Fruit fly (Drosophila melanogaster) whole organism, embryonic: ENCODE measurements around the gene CG12017.

Experiments used
- Antp ChIP-seq: fragments of 200-800 bp; sonication (Bioruptor generic); optimal IDR thresholded peaks from 3 replicates; lab custom pipeline; 2016; ENCODE audit warnings: missing biosample characterization, missing genetic modification characterization
- Awh ChIP-seq: fragments of 200-800 bp; sonication (Bioruptor generic); IDR thresholded peaks from 2 replicates; pipeline ENCODE4, ENCODE4 v1.3.6; 2022; ENCODE audit warnings: missing biosample characterization, missing genetic modification characterization
- Blimp-1 ChIP-seq: fragments of 200-800 bp; sonication (Bioruptor generic); optimal IDR thresholded peaks from 3 replicates; lab custom pipeline; 2018; ENCODE audit warnings: missing biosample characterization, missing genetic modification characterization, mild to moderate bottlenecking, moderate library complexity, missing genetic modification reagents
- CG12219 ChIP-seq: fragments of 200-800 bp; sonication (Bioruptor generic); optimal IDR thresholded peaks from 3 replicates; lab custom pipeline; 2018; ENCODE audit warnings: missing biosample characterization, mild to moderate bottlenecking, missing genetic modification characterization
- CG12391 ChIP-seq: fragments of 200-800 bp; sonication (Bioruptor generic); optimal IDR thresholded peaks from 3 replicates; lab custom pipeline; 2018; ENCODE audit warnings: missing biosample characterization, mild to moderate bottlenecking, missing genetic modification characterization, moderate library complexity
- CG12744 ChIP-seq: fragments of 200-800 bp; sonication (Bioruptor generic); optimal IDR thresholded peaks from 2 replicates; lab custom pipeline; 2016; ENCODE audit warnings: missing biosample characterization, missing genetic modification characterization
- CG12942 ChIP-seq: fragments of 200-800 bp; sonication (Bioruptor generic); optimal IDR thresholded peaks from 3 replicates; lab custom pipeline; 2016; ENCODE audit warnings: missing biosample characterization, missing genetic modification characterization
- CG15269 ChIP-seq: fragments of 200-800 bp; sonication (Bioruptor generic); optimal IDR thresholded peaks from 2 replicates; lab custom pipeline; 2018; ENCODE audit warnings: missing biosample characterization, mild to moderate bottlenecking, missing genetic modification characterization, moderate library complexity
- CG15514 ChIP-seq: fragments of 200-800 bp; sonication (Bioruptor generic); optimal IDR thresholded peaks from 3 replicates; lab custom pipeline; 2017; ENCODE audit warnings: missing biosample characterization, missing genetic modification characterization, mild to moderate bottlenecking, moderate library complexity, missing genetic modification reagents
- CG16815 ChIP-seq: fragments of 200-800 bp; sonication (Bioruptor generic); optimal IDR thresholded peaks from 3 replicates; lab custom pipeline; 2017; ENCODE audit warnings: missing biosample characterization, mild to moderate bottlenecking, missing genetic modification characterization
- CG17361 ChIP-seq: fragments of 200-800 bp; sonication (Bioruptor generic); IDR thresholded peaks from 3 replicates; pipeline ENCODE4 v1.3.6; 2022; ENCODE audit warnings: missing biosample characterization, missing genetic modification characterization
- CG18011 ChIP-seq: fragments of 200-800 bp; sonication (Bioruptor generic); optimal IDR thresholded peaks from 2 replicates; lab custom pipeline; 2017; ENCODE audit warnings: missing biosample characterization, missing genetic modification characterization, mild to moderate bottlenecking, moderate library complexity, missing genotype
- CG2875 ChIP-seq: fragments of 200-800 bp; sonication (Bioruptor generic); optimal IDR thresholded peaks from 2 replicates; lab custom pipeline; 2017; ENCODE audit warnings: missing biosample characterization, mild to moderate bottlenecking, missing genetic modification characterization, missing genetic modification reagents
- CG32532 ChIP-seq: fragments of 200-800 bp; sonication (Bioruptor generic); IDR thresholded peaks from 2 replicates; pipeline ENCODE4 v1.3.6; 2022; ENCODE audit warnings: missing biosample characterization, missing genetic modification characterization
- CG32767 ChIP-seq: fragments of 200-800 bp; sonication (Bioruptor generic); IDR thresholded peaks from 2 replicates; pipeline ENCODE4 v1.3.6; 2022; ENCODE audit warnings: missing biosample characterization, missing genetic modification characterization
- CG32772 ChIP-seq: fragments of 200-800 bp; sonication (Bioruptor generic); IDR thresholded peaks from 2 replicates; pipeline ENCODE4 v1.3.6; 2022; ENCODE audit warnings: missing biosample characterization, missing genetic modification characterization
- CG3995 ChIP-seq: fragments of 200-800 bp; sonication (Bioruptor generic); optimal IDR thresholded peaks from 3 replicates; lab custom pipeline; 2016; ENCODE audit warnings: missing biosample characterization, missing genetic modification characterization
- CG4360 ChIP-seq: fragments of 200-800 bp; sonication (Bioruptor generic); IDR thresholded peaks from 2 replicates; pipeline ENCODE4 v1.3.6; 2022; ENCODE audit warnings: missing biosample characterization, missing genetic modification characterization
- CG7372 ChIP-seq: fragments of 200-800 bp; sonication (Bioruptor generic); IDR thresholded peaks from 2 replicates; pipeline ENCODE4 v1.3.6; 2022; ENCODE audit warnings: missing biosample characterization, missing genetic modification characterization
- CG7839 ChIP-seq: fragments of 200-800 bp; sonication (Bioruptor generic); optimal IDR thresholded peaks from 3 replicates; lab custom pipeline; 2018; ENCODE audit warnings: missing biosample characterization, mild to moderate bottlenecking, missing genetic modification characterization, moderate library complexity
- CG7928 ChIP-seq: fragments of 200-800 bp; sonication (Bioruptor generic); optimal IDR thresholded peaks from 2 replicates; lab custom pipeline; 2017; ENCODE audit warnings: missing biosample characterization, mild to moderate bottlenecking, missing genetic modification characterization
- CTCF ChIP-seq: fragments of 200-800 bp; sonication (Bioruptor generic); optimal IDR thresholded peaks from 2 replicates; lab custom pipeline; 2017; ENCODE audit warnings: missing biosample characterization, mild to moderate bottlenecking, missing genetic modification characterization, moderate library complexity
- Dbx ChIP-seq: fragments of 200-800 bp; sonication (Bioruptor generic); IDR thresholded peaks from 3 replicates; pipeline ENCODE4 v1.3.6; 2022; ENCODE audit warnings: missing biosample characterization, missing genetic modification characterization
- Elba2 ChIP-seq: fragments of 200-800 bp; sonication (Bioruptor generic); optimal IDR thresholded peaks from 3 replicates; lab custom pipeline; 2016; ENCODE audit warnings: missing biosample characterization, missing genetic modification characterization
- Ets65A ChIP-seq: fragments of 200-800 bp; sonication (Bioruptor generic); peaks from one replicate; lab custom pipeline; 2016; ENCODE audit warnings: missing biosample characterization, missing genetic modification characterization
- Gsc ChIP-seq: fragments of 200-800 bp; sonication (Bioruptor generic); IDR thresholded peaks from 2 replicates; pipeline ENCODE4 v1.3.6; 2022; ENCODE audit warnings: missing biosample characterization, missing genetic modification characterization
- HLH3B ChIP-seq: fragments of 200-800 bp; sonication (Bioruptor generic); IDR thresholded peaks from 2 replicates; pipeline ENCODE4 v1.3.6; 2022; ENCODE audit warnings: missing biosample characterization, missing genetic modification characterization
- HLH4C ChIP-seq: fragments of 200-800 bp; sonication (Bioruptor generic); IDR thresholded peaks from 3 replicates; pipeline ENCODE4 v1.3.6; 2022; ENCODE audit warnings: missing biosample characterization, missing genetic modification characterization; ENCODE audit not compliant: partially characterized antibody
- Hsf ChIP-seq: fragments of 200-800 bp; sonication (Bioruptor generic); optimal IDR thresholded peaks from 3 replicates; lab custom pipeline; 2016; ENCODE audit warnings: missing biosample characterization, missing genetic modification characterization
- Lpt ChIP-seq: fragments of >200 bp; optimal IDR thresholded peaks from 2 replicates; lab custom pipeline; 2018; ENCODE audit warnings: missing biosample characterization, missing genetic modification characterization
- Sin3A ChIP-seq: fragments of >200 bp; optimal IDR thresholded peaks from 2 replicates; lab custom pipeline; 2018
- Stat92E ChIP-seq, 3 experiments: fragments of >200 bp in 2 of 3; fragments of 200-800 bp in 1 of 3; sonication (Bioruptor generic) in 1 of 3; optimal IDR thresholded peaks; 2 replicates each; lab custom pipeline; 2017 to 2019; ENCODE audit warnings: missing biosample characterization in 3 of 3, missing genetic modification characterization in 3 of 3, mild to moderate bottlenecking in 1 of 3, moderate library complexity in 1 of 3
- ap ChIP-seq: fragments of 200-800 bp; sonication (Bioruptor generic); IDR thresholded peaks from 2 replicates; pipeline ENCODE4 v1.3.6; 2022; ENCODE audit warnings: missing biosample characterization, missing genetic modification characterization
- az2 ChIP-seq: fragments of 200-800 bp; sonication (Bioruptor generic); optimal IDR thresholded peaks from 3 replicates; lab custom pipeline; 2016; ENCODE audit warnings: missing biosample characterization, missing genetic modification characterization
- bbx ChIP-seq: fragments of 200-800 bp; sonication (Bioruptor generic); IDR thresholded peaks from 2 replicates; pipeline ENCODE4 v1.3.6; 2022; ENCODE audit warnings: missing biosample characterization, missing genetic modification characterization; ENCODE audit not compliant: partially characterized antibody
- br ChIP-seq: fragments of >200 bp; optimal IDR thresholded peaks from 2 replicates; lab custom pipeline; 2017
- btn ChIP-seq: fragments of 200-800 bp; sonication (Bioruptor generic); optimal IDR thresholded peaks from 2 replicates; lab custom pipeline; 2016; ENCODE audit warnings: missing biosample characterization, missing genetic modification characterization
- dati ChIP-seq: fragments of 200-800 bp; sonication (Bioruptor generic); IDR thresholded peaks from 2 replicates; pipeline ENCODE4 v1.3.6; 2022; ENCODE audit warnings: missing biosample characterization, missing genetic modification characterization
- h ChIP-seq: fragments of >200 bp; optimal IDR thresholded peaks from 2 replicates; lab custom pipeline; 2017
- jigr1 ChIP-seq: fragments of 200-800 bp; sonication (Bioruptor generic); IDR thresholded peaks from 3 replicates; pipeline ENCODE4 v1.3.6; 2022; ENCODE audit warnings: missing biosample characterization, missing genetic modification characterization
- kah ChIP-seq: fragments of 200-800 bp; sonication (Bioruptor generic); optimal IDR thresholded peaks from 2 replicates; lab custom pipeline; 2018; ENCODE audit warnings: missing biosample characterization, mild to moderate bottlenecking, missing genetic modification characterization
- knrl ChIP-seq: fragments of 200-800 bp; sonication (Bioruptor generic); IDR thresholded peaks from 3 replicates; pipeline ENCODE4 v1.3.6; 2022; ENCODE audit warnings: missing biosample characterization, missing genetic modification characterization; ENCODE audit not compliant: partially characterized antibody
- oc ChIP-seq: fragments of 200-800 bp; sonication (Bioruptor generic); optimal IDR thresholded peaks from 2 replicates; lab custom pipeline; 2018; ENCODE audit warnings: missing biosample characterization, mild to moderate bottlenecking, missing genetic modification characterization, moderate library complexity
- org-1 ChIP-seq: fragments of 200-800 bp; sonication (Bioruptor generic); optimal IDR thresholded peaks from 2 replicates; lab custom pipeline; 2017; ENCODE audit warnings: missing biosample characterization, missing genetic modification characterization
- pho ChIP-seq: fragments of 200-800 bp; sonication (Bioruptor generic); optimal IDR thresholded peaks from 2 replicates; lab custom pipeline; 2016; ENCODE audit warnings: missing biosample characterization, missing genetic modification characterization
- pros ChIP-seq: fragments of 200-800 bp; sonication (Bioruptor generic); optimal IDR thresholded peaks from 3 replicates; lab custom pipeline; 2019; ENCODE audit warnings: missing biosample characterization, mild to moderate bottlenecking, missing genetic modification characterization, moderate library complexity
- ro ChIP-seq: fragments of 200-800 bp; sonication (Bioruptor generic); IDR thresholded peaks from 2 replicates; pipeline ENCODE4 v1.3.6; 2022; ENCODE audit warnings: missing biosample characterization, missing genetic modification characterization
- run ChIP-seq: fragments of 200-800 bp; sonication (Bioruptor generic); optimal IDR thresholded peaks from 3 replicates; lab custom pipeline; 2018; ENCODE audit warnings: missing biosample characterization, mild to moderate bottlenecking, missing genetic modification characterization
- salm ChIP-seq: fragments of 200-800 bp; sonication (Bioruptor generic); optimal IDR thresholded peaks from 2 replicates; lab custom pipeline; 2018; ENCODE audit warnings: missing biosample characterization, mild to moderate bottlenecking, missing genetic modification characterization
- sima ChIP-seq: fragments of 200-800 bp; sonication (Bioruptor generic); optimal IDR thresholded peaks from 2 replicates; lab custom pipeline; 2016; ENCODE audit warnings: missing biosample characterization, missing genetic modification characterization
- zen ChIP-seq: fragments of 200-800 bp; sonication (Bioruptor generic); optimal IDR thresholded peaks from 3 replicates; lab custom pipeline; 2018; ENCODE audit warnings: missing biosample characterization, mild to moderate bottlenecking, missing genetic modification characterization, moderate library complexity

CG12017 gene

DNA sequence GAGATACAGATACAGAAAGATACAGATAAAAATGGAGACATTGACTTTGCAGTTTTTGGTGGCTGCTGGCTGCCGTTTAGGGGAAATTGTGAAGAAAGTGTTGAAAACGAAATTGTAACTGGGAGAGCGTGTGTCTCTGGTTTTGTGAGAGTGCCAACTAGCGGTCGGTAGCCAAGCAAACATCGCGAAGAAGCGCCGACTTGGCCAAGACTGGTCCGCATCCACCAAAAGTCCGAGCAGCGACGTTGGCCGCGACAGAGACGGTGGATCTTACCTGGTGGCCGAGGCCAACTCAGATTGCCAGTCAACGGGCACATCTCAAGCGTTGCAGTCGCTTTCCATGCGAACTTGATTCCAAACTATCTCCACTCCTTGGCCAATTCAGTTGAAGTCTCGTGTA is 9.3 kb upstream of the CG12017 start, which contains the start of gene CG14960:
TSS of gene CG14960 (plus strand) at position 301 of the 400 bp plus-strand sequence.
- TF ChIP-seq Blimp-1 (GFP tag; lab: Kevin White, UChicago), result peak; percentile 10
- TF ChIP-seq CG2875 (GFP tag; lab: Kevin White, UChicago), result no peak
- TF ChIP-seq Antp (GFP tag; lab: Kevin White, UChicago), result no peak
- peak; percentile 35 for TF ChIP-seq CTCF (GFP tag; lab: Kevin White, UChicago)
- no peak for TF ChIP-seq CG3995
- no peak for TF ChIP-seq org-1
- no peak for TF ChIP-seq br (lab: Kevin White, UChicago)
- peak; percentile 12 for TF ChIP-seq Ets65A (GFP tag; lab: Kevin White, UChicago)
- no peak for TF ChIP-seq Gsc (GFP tag; lab: Robert Waterston, UW)
- no peak for TF ChIP-seq pros (GFP tag; lab: Kevin White, UChicago)

DNA sequence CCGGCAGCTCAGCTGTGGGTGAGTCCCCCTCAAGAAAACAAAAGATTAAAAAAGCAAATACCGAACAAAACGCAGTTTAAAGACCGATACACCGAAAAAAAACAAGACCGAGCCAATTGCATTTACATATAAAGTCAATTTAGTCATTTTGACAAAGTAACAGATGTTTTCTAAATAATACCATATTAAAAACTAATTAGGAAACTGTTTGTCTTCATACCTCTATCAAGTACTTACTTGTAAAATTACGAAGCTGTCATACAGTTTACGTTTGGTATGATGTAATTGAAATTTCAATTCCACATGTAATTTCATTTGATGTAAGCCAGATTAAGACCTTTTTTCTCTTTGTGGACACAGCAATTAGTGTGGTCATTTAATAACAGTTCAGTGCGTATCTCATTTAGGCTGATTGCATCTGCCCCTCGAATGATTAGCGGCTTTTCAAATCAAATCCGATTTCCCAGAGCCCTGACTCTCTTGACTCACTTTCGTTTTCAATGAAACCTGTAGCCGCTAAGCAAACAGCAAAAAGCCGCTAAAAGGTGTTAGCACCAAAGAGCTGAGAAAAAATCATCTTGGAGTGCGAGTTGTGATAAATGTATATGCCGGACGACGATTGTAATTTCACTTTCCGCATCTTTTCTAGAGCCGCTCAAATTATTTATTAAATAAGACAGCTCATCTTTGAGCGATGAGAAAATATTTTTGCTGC is 5.4 kb upstream of the CG12017 start:
- TF ChIP-seq CG12219 (GFP tag; lab: Kevin White, UChicago), result no peak
- no peak for TF ChIP-seq pho (GFP tag; lab: Kevin White, UChicago)
- no peak for TF ChIP-seq CG15269
- TF ChIP-seq jigr1 (GFP tag; lab: Robert Waterston, UW), result no peak
- TF ChIP-seq ro, result no peak
- no peak for TF ChIP-seq CG4360 (GFP tag; lab: Robert Waterston, UW)
- TF ChIP-seq Dbx (GFP tag; lab: Robert Waterston, UW), result no peak
- TF ChIP-seq h, result no peak
- no peak for TF ChIP-seq zen
- TF ChIP-seq az2, result no peak
- no peak for TF ChIP-seq HLH4C
- TF ChIP-seq ap (GFP tag; lab: Robert Waterston, UW), result no peak
- peak; percentile 24 for TF ChIP-seq oc
- TF ChIP-seq CG32532 (GFP tag; lab: Robert Waterston, UW), result no peak
- TF ChIP-seq Hsf (GFP tag; lab: Kevin White, UChicago), result no peak
- TF ChIP-seq CG7928 (GFP tag; lab: Kevin White, UChicago), result no peak
- no peak for TF ChIP-seq CG7839 (tag; lab: Kevin White, UChicago)
- TF ChIP-seq bbx (GFP tag; lab: Robert Waterston, UW), result no peak
- no peak for TF ChIP-seq CG12942
- no peak for TF ChIP-seq CG12391 (tag; lab: Kevin White, UChicago)
- no peak for TF ChIP-seq CG32772 (GFP tag; lab: Robert Waterston, UW)
- no peak for TF ChIP-seq dati (GFP tag; lab: Robert Waterston, UW)
- no peak for TF ChIP-seq knrl (GFP tag; lab: Robert Waterston, UW)
- no peak for TF ChIP-seq CG15514
- TF ChIP-seq btn (GFP tag; lab: Kevin White, UChicago), result no peak
- TF ChIP-seq kah (GFP tag; lab: Kevin White, UChicago), result no peak
- no peak for TF ChIP-seq Sin3A
- TF ChIP-seq CG7372 (GFP tag; lab: Robert Waterston, UW), result no peak
- no peak for TF ChIP-seq CG16815 (GFP tag; lab: Kevin White, UChicago)
- TF ChIP-seq Lpt (GFP tag; lab: Kevin White, UChicago), result no peak
- TF ChIP-seq CG32767 (GFP tag; lab: Robert Waterston, UW), result no peak
- no peak for TF ChIP-seq run (tag; lab: Kevin White, UChicago)
- no peak for TF ChIP-seq Elba2
- TF ChIP-seq Stat92E (GFP tag; optimal IDR thresholded peaks at IDR 0.05; lab: Kevin White, UChicago), result no peak
- no peak for TF ChIP-seq sima (GFP tag; lab: Kevin White, UChicago)
- no peak for TF ChIP-seq CG12744 (GFP tag; lab: Kevin White, UChicago)
- TF ChIP-seq HLH3B (GFP tag; lab: Robert Waterston, UW), result no peak
- TF ChIP-seq salm (tag; lab: Kevin White, UChicago), result no peak
- no peak for TF ChIP-seq Awh (GFP tag; lab: Robert Waterston, UW)
- no peak for TF ChIP-seq CG18011
- no peak for TF ChIP-seq CG17361 (GFP tag; lab: Robert Waterston, UW)
